Fruit fly (Drosophila melanogaster): ENCODE results near the gene Rpt2.

The Rpt2 gene

DNA sequence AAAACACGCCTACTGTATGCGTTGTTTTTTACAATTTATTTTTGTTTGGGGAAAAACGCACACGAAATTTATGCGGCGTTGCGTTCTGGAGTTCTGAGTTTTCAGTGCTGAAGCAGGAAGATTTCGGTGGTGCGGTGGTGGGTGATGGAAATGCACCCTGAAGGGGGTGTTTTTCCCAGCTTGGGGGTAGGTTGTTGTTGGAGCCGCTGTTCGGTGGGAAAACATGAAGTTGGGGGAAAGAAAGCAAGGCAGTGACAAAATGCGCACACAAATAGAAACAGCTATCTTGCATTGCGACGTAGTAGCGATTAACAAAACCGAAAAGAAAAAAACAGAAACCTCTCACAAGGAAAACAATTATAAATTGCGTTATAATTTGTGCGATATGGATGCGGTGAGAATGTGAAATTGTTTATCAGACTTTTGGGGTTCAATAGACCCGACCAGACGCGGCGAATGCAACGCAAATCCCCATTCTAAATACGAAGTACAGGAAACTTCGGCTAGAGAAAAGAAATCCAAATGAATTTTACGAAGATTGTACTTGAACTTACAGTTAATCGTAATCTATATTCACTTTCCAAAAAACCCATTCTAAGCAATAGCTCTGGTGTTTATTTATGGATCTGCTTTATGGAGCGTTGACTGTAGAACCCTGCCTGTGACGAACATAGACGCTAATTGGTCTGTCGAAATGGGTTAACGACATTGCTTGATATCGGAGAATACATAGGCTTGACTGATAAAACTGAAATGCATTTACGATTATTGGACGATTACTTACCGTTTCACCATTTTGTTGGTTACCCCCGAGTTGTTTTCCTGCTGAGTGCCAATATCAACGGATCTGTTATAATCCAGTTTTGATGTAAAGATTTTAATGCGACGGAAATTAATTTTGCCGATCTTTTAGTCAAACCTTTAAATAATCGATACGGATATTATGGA lies 42.8 kb downstream of the Rpt2 start (continued):
- peak; percentile 35 for TF ChIP-seq Blimp-1 (GFP tag; optimal IDR thresholded peaks at IDR 0.05)
- TF ChIP-seq nom (GFP tag; optimal IDR thresholded peaks at IDR 0.05), result no peak
- no peak for TF ChIP-seq CG3726 (GFP tag; IDR thresholded peaks at IDR 0.05)
- peak; percentile 10 for TF ChIP-seq Hr3 (GFP tag; optimal IDR thresholded peaks at IDR 0.05)
- no peak; the same call in 1 of the 2 replicates for TF ChIP-seq CG6689 (GFP tag; IDR thresholded peaks at IDR 0.05)
- TF ChIP-seq bab2 (GFP tag; optimal IDR thresholded peaks at IDR 0.05), result no peak
- no peak for TF ChIP-seq CG5245 (GFP tag; optimal IDR thresholded peaks at IDR 0.05)
- no peak for TF ChIP-seq Opbp (GFP tag; IDR thresholded peaks at IDR 0.05; ENCODE audit: partially characterized antibody)
- TF ChIP-seq br (optimal IDR thresholded peaks at IDR 0.05), result no peak
- no peak for TF ChIP-seq trh (GFP tag; optimal IDR thresholded peaks at IDR 0.05)
- no peak for TF ChIP-seq NK7.1 (GFP tag; optimal IDR thresholded peaks at IDR 0.05)
- TF ChIP-seq psq (GFP tag; optimal IDR thresholded peaks at IDR 0.05), result no peak
- TF ChIP-seq lmd (GFP tag; IDR thresholded peaks at IDR 0.05), result peak; percentile 27; the same call in 1 of the 2 replicates
- TF ChIP-seq CG3163 (GFP tag; optimal IDR thresholded peaks at IDR 0.05), result no peak
- no peak for TF ChIP-seq run (tag; optimal IDR thresholded peaks at IDR 0.05)
- no peak for TF ChIP-seq CG14965 (GFP tag; optimal IDR thresholded peaks at IDR 0.05; ENCODE audit: borderline replicate concordance)
- no peak for TF ChIP-seq Usf (GFP tag; optimal IDR thresholded peaks at IDR 0.05)
- peak; percentile 14; the same call in 1 of the 2 replicates for TF ChIP-seq peb (GFP tag; IDR thresholded peaks at IDR 0.05)
- TF ChIP-seq CG7372 (GFP tag; IDR thresholded peaks at IDR 0.05), result no peak
- TF ChIP-seq CG2199 (GFP tag; IDR thresholded peaks at IDR 0.05), result 0 out of 3 replicates have a peak, but pooled peaks have one; percentile 65
- TF ChIP-seq ap (GFP tag; IDR thresholded peaks at IDR 0.05), result no peak
- no peak for TF ChIP-seq Stat92E (GFP tag; optimal IDR thresholded peaks at IDR 0.05)
- peak; percentile 40 for TF ChIP-seq Ada2b (GFP tag; IDR thresholded peaks at IDR 0.05)
- TF ChIP-seq Fer1 (GFP tag; optimal IDR thresholded peaks at IDR 0.05), result no peak
- no peak for TF ChIP-seq Bteb2 (GFP tag; optimal IDR thresholded peaks at IDR 0.05)
- no peak for TF ChIP-seq CG9215 (GFP tag; IDR thresholded peaks at IDR 0.05)
- TF ChIP-seq otp (GFP tag; IDR thresholded peaks at IDR 0.05), result no peak
- peak; percentile 9 for TF ChIP-seq Deaf1 (tag; optimal IDR thresholded peaks at IDR 0.05)
- TF ChIP-seq jigr1 (GFP tag; IDR thresholded peaks at IDR 0.05), result no peak
- TF ChIP-seq schlank (tag; optimal IDR thresholded peaks at IDR 0.05), result no peak
- no peak for TF ChIP-seq bigmax (GFP tag; optimal IDR thresholded peaks at IDR 0.05)
- no peak for TF ChIP-seq CG43689 (GFP tag; IDR thresholded peaks at IDR 0.05)
- no peak for TF ChIP-seq slp2 (GFP tag; optimal IDR thresholded peaks at IDR 0.05)
- 0 out of 3 replicates have a peak, but pooled peaks have one; percentile 36 for TF ChIP-seq zfh1 (GFP tag; IDR thresholded peaks at IDR 0.05)
- no peak for TF ChIP-seq CG10274 (GFP tag; optimal IDR thresholded peaks at IDR 0.05)
- TF ChIP-seq Vsx1 (GFP tag; optimal IDR thresholded peaks at IDR 0.05), result no peak
- TF ChIP-seq CG13894 (tag; optimal IDR thresholded peaks at IDR 0.05), result no peak
- no peak for TF ChIP-seq CG30431 (GFP tag; optimal IDR thresholded peaks at IDR 0.05)
- TF ChIP-seq slbo (GFP tag; IDR thresholded peaks at IDR 0.05), result peak; percentile 26; the same call in 1 of the 2 replicates
- TF ChIP-seq toy (GFP tag; IDR thresholded peaks at IDR 0.05), result no peak
- TF ChIP-seq CG14441 (GFP tag; IDR thresholded peaks at IDR 0.05), result 0 out of 2 replicates have a peak, but pooled peaks have one; percentile 20
- no peak for TF ChIP-seq HLH54F (GFP tag; optimal IDR thresholded peaks at IDR 0.05)
- TF ChIP-seq CG3407 (GFP tag; optimal IDR thresholded peaks at IDR 0.05), result no peak
- TF ChIP-seq seq (GFP tag; IDR thresholded peaks at IDR 0.05), result 0 out of 2 replicates have a peak, but pooled peaks have one; percentile 32
- no peak for TF ChIP-seq tll (GFP tag; optimal IDR thresholded peaks at IDR 0.05)
- TF ChIP-seq Hr39 (optimal IDR thresholded peaks at IDR 0.05), result no peak
- TF ChIP-seq CG7556 (GFP tag; optimal IDR thresholded peaks at IDR 0.05), result no peak
- 0 out of 2 replicates have a peak, but pooled peaks have one; percentile 13 for TF ChIP-seq CG31441 (GFP tag; IDR thresholded peaks at IDR 0.05)
- TF ChIP-seq sug (tag; optimal IDR thresholded peaks at IDR 0.05), result no peak
- TF ChIP-seq CG14710 (tag; optimal IDR thresholded peaks at IDR 0.05), result no peak

Measured in whole organism, embryonic.